Fruit fly (Drosophila melanogaster): ENCODE results near the gene Ref1.

DNA sequence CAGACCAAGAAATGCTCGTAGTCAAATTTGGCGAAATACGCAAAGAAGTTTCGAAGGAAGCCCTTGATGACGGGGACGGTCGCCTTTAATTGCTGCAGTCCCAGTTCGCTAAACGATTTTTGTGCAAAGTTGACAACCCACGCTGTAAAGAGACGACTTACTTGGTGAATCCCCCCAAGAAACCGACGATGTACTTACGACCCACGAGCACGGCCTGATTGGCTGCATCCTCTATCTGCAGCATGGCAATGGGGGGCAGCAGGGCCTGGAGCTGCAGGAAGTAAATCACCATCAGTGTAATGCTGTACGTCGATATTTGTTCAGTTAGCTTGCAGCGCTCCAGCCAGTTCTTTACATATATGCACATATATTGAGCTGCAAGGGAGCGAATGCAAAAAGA, 3.6 kb upstream of the Ref1 start:
- no peak for TF ChIP-seq Antp (GFP tag; optimal IDR thresholded peaks at IDR 0.05)
- TF ChIP-seq Abd-B (GFP tag; optimal IDR thresholded peaks at IDR 0.05) = no peak
- no peak for TF ChIP-seq Oli (tag; optimal IDR thresholded peaks at IDR 0.05)
- no peak for TF ChIP-seq CG13296 (GFP tag; optimal IDR thresholded peaks at IDR 0.05)
- TF ChIP-seq kay (GFP tag; optimal IDR thresholded peaks at IDR 0.05) = no peak
- TF ChIP-seq fd64A (GFP tag; optimal IDR thresholded peaks at IDR 0.05) = no peak
- no peak for TF ChIP-seq h (optimal IDR thresholded peaks at IDR 0.05)
- TF ChIP-seq fd3F (GFP tag; optimal IDR thresholded peaks at IDR 0.05) = no peak
- TF ChIP-seq CG11560 (tag; IDR thresholded peaks at IDR 0.05) = no peak
- no peak for TF ChIP-seq bbx (GFP tag; IDR thresholded peaks at IDR 0.05; ENCODE audit: partially characterized antibody)
- no peak for TF ChIP-seq MESR4 (GFP tag; optimal IDR thresholded peaks at IDR 0.05)
- no peak for TF ChIP-seq HmgZ (tag; optimal IDR thresholded peaks at IDR 0.05)
- TF ChIP-seq kah (GFP tag; optimal IDR thresholded peaks at IDR 0.05) = no peak
- TF ChIP-seq tin (GFP tag; optimal IDR thresholded peaks at IDR 0.05) = no peak

All from whole organism, embryonic.